Worm (Caenorhabditis elegans) whole organism, L2 larva: ENCODE measurements around the gene sma-6.
A peak's percentile ranks its signal among the peaks of the same experiment; 100 is the strongest.

Experiments
- C34F6.9 ChIP-seq: fragments of 150-350 bp; optimal IDR thresholded peaks from 2 replicates; lab custom pipeline; 2014; ENCODE audit warnings: missing biosample characterization, missing genetic modification characterization
- F13H6.1 ChIP-seq: sonication (generic microtip); optimal IDR thresholded peaks from 2 replicates; lab custom pipeline; 2016; ENCODE audit warnings: missing genetic modification characterization, missing compliant biosample characterization
- R02D3.7 ChIP-seq: fragments of 150-350 bp; optimal IDR thresholded peaks from 2 replicates; lab custom pipeline; 2014; ENCODE audit warnings: missing biosample characterization, missing genetic modification characterization
- Y55F3AM.14 ChIP-seq: fragments of 200-800 bp; sonication (Bioruptor generic); optimal IDR thresholded peaks from 2 replicates; lab custom pipeline; 2018; ENCODE audit warnings: mild to moderate bottlenecking, missing genetic modification characterization, missing compliant biosample characterization
- ZK546.5 ChIP-seq: sonication (generic microtip); optimal IDR thresholded peaks from 2 replicates; lab custom pipeline; 2017; ENCODE audit warnings: missing biosample characterization, missing genetic modification characterization
- alr-1 ChIP-seq: fragments of 150-350 bp; optimal IDR thresholded peaks from 2 replicates; lab custom pipeline; 2014; ENCODE audit warnings: missing biosample characterization, missing genetic modification characterization
- aly-2 ChIP-seq: fragments of 150-350 bp; optimal IDR thresholded peaks from 2 replicates; lab custom pipeline; 2014; ENCODE audit warnings: missing biosample characterization, missing genetic modification characterization
- ama-1 ChIP-seq: fragments of 150-350 bp; optimal IDR thresholded peaks from 2 replicates; lab custom pipeline; 2018; ENCODE audit warnings: inconsistent platforms
- blmp-1 ChIP-seq: sonication (generic microtip); optimal IDR thresholded peaks from 2 replicates; lab custom pipeline; 2017; ENCODE audit warnings: missing genetic modification characterization, mild to moderate bottlenecking, missing compliant biosample characterization, antibody characterized with exemption, moderate library complexity; ENCODE audit not compliant: insufficient read depth
- ceh-82 ChIP-seq: fragments of 150-350 bp; optimal IDR thresholded peaks from 2 replicates; lab custom pipeline; 2014; ENCODE audit warnings: missing biosample characterization, missing genetic modification characterization
- dmd-4 ChIP-seq: sonication (generic microtip); optimal IDR thresholded peaks from 2 replicates; lab custom pipeline; 2017; ENCODE audit warnings: missing biosample characterization, missing genetic modification characterization
- egl-27 ChIP-seq: sonication (generic microtip); optimal IDR thresholded peaks from 3 replicates; lab custom pipeline; 2017; ENCODE audit warnings: missing biosample characterization, missing genetic modification reagents, missing genetic modification characterization
- elt-1 ChIP-seq: fragments of 150-350 bp; optimal IDR thresholded peaks from 2 replicates; lab custom pipeline; 2014; ENCODE audit warnings: missing biosample characterization, missing genetic modification characterization
- elt-3 ChIP-seq: sonication (generic microtip); optimal IDR thresholded peaks from 2 replicates; lab custom pipeline; 2017; ENCODE audit warnings: missing biosample characterization, missing genetic modification characterization
- fos-1 ChIP-seq: fragments of 150-350 bp; optimal IDR thresholded peaks from 2 replicates; lab custom pipeline; 2014; ENCODE audit warnings: missing biosample characterization, missing genetic modification characterization
- gmeb-1 ChIP-seq: fragments of 150-350 bp; optimal IDR thresholded peaks from 2 replicates; lab custom pipeline; 2014; ENCODE audit warnings: missing biosample characterization, missing genetic modification characterization
- lin-11 ChIP-seq: fragments of 150-350 bp; sonication (generic microtip); optimal IDR thresholded peaks from 2 replicates; lab custom pipeline; 2014; ENCODE audit warnings: missing biosample characterization, missing genetic modification characterization, inconsistent platforms, mixed read lengths
- lin-13 ChIP-seq: fragments of 150-350 bp; optimal IDR thresholded peaks from 2 replicates; lab custom pipeline; 2014; ENCODE audit warnings: missing biosample characterization, missing genetic modification reagents, missing genetic modification characterization
- lin-39 ChIP-seq: fragments of 150-350 bp; optimal IDR thresholded peaks from 2 replicates; lab custom pipeline; 2014; ENCODE audit warnings: missing biosample characterization, missing genetic modification reagents, missing genetic modification characterization
- lsy-2 ChIP-seq, 2 experiments: fragments of 150-350 bp in 1 of 2; sonication (generic microtip) in 1 of 2; optimal IDR thresholded peaks; 2 replicates each; lab custom pipeline; 2014 to 2017; ENCODE audit warnings: missing biosample characterization in 2 of 2, missing genetic modification characterization in 2 of 2
- mab-5 ChIP-seq: fragments of 150-350 bp; optimal IDR thresholded peaks from 2 replicates; lab custom pipeline; 2014; ENCODE audit warnings: missing biosample characterization, missing genetic modification characterization
- mbf-1 ChIP-seq: sonication (generic microtip); optimal IDR thresholded peaks from 2 replicates; lab custom pipeline; 2017; ENCODE audit warnings: missing biosample characterization, missing genetic modification characterization
- mdl-1 ChIP-seq, 2 experiments: fragments of 150-350 bp in 1 of 2; sonication (generic microtip) in 1 of 2; optimal IDR thresholded peaks; 2 replicates each; lab custom pipeline; 2017; ENCODE audit warnings: missing biosample characterization in 2 of 2, missing genetic modification characterization in 2 of 2
- nhr-10 ChIP-seq: sonication (generic microtip); optimal IDR thresholded peaks from 2 replicates; lab custom pipeline; 2017; ENCODE audit warnings: missing biosample characterization, missing genetic modification characterization
- nhr-11 ChIP-seq: fragments of 150-350 bp; optimal IDR thresholded peaks from 2 replicates; lab custom pipeline; 2014; ENCODE audit warnings: missing biosample characterization, missing genetic modification characterization
- nhr-12 ChIP-seq: fragments of 150-350 bp; optimal IDR thresholded peaks from 2 replicates; lab custom pipeline; 2014; ENCODE audit warnings: missing biosample characterization, missing genetic modification characterization
- nhr-129 ChIP-seq: fragments of 150-350 bp; optimal IDR thresholded peaks from 2 replicates; lab custom pipeline; 2014; ENCODE audit warnings: missing biosample characterization, missing genetic modification characterization
- nhr-21 ChIP-seq: fragments of 150-350 bp; optimal IDR thresholded peaks from 2 replicates; lab custom pipeline; 2014; ENCODE audit warnings: missing biosample characterization, missing genetic modification characterization
- nhr-23 ChIP-seq: fragments of 150-350 bp; optimal IDR thresholded peaks from 2 replicates; lab custom pipeline; 2014; ENCODE audit warnings: missing biosample characterization, missing genetic modification reagents, missing genetic modification characterization
- nhr-237 ChIP-seq: fragments of 150-350 bp; optimal IDR thresholded peaks from 2 replicates; lab custom pipeline; 2014; ENCODE audit warnings: missing biosample characterization, missing genetic modification characterization
- nhr-25 ChIP-seq: fragments of 150-350 bp; sonication (generic microtip); optimal IDR thresholded peaks from 3 replicates; lab custom pipeline; 2014; ENCODE audit warnings: missing biosample characterization, missing genetic modification characterization
- nhr-6 ChIP-seq: fragments of 150-350 bp; optimal IDR thresholded peaks from 2 replicates; lab custom pipeline; 2014; ENCODE audit warnings: missing biosample characterization, missing genetic modification characterization
- nhr-77 ChIP-seq: fragments of 150-350 bp; optimal IDR thresholded peaks from 2 replicates; lab custom pipeline; 2014; ENCODE audit warnings: missing biosample characterization, missing genetic modification characterization
- peb-1 ChIP-seq: fragments of 150-350 bp; optimal IDR thresholded peaks from 2 replicates; lab custom pipeline; 2014; ENCODE audit warnings: missing biosample characterization, missing genetic modification characterization
- sem-4 ChIP-seq: fragments of 150-350 bp; optimal IDR thresholded peaks from 2 replicates; lab custom pipeline; 2014; ENCODE audit warnings: missing biosample characterization, missing genetic modification reagents, missing genetic modification characterization
- skn-1 ChIP-seq: sonication (generic microtip); optimal IDR thresholded peaks from 2 replicates; lab custom pipeline; 2017; ENCODE audit warnings: missing biosample characterization, missing genetic modification characterization
- sma-3 ChIP-seq: sonication (generic microtip); optimal IDR thresholded peaks from 2 replicates; lab custom pipeline; 2016; ENCODE audit warnings: missing genetic modification reagents, missing genetic modification characterization, missing compliant biosample characterization
- snpc-4 ChIP-seq: fragments of 150-350 bp; optimal IDR thresholded peaks from 2 replicates; lab custom pipeline; 2014; ENCODE audit warnings: missing biosample characterization, missing genetic modification characterization
- unc-39 ChIP-seq: fragments of 150-350 bp; optimal IDR thresholded peaks from 2 replicates; lab custom pipeline; 2014; ENCODE audit warnings: missing biosample characterization, missing genetic modification characterization
- unc-55 ChIP-seq: fragments of 150-350 bp; sonication (generic microtip); optimal IDR thresholded peaks from 3 replicates; lab custom pipeline; 2014; ENCODE audit warnings: missing biosample characterization, missing genetic modification reagents, missing genetic modification characterization
- unc-62 ChIP-seq: fragments of 150-350 bp; optimal IDR thresholded peaks from 2 replicates; lab custom pipeline; 2014; ENCODE audit warnings: missing biosample characterization, missing genetic modification reagents, missing genetic modification characterization
- zag-1 ChIP-seq: fragments of 150-350 bp; optimal IDR thresholded peaks from 2 replicates; lab custom pipeline; 2014; ENCODE audit warnings: missing biosample characterization, missing genetic modification characterization
- ztf-11 ChIP-seq: sonication (generic microtip); optimal IDR thresholded peaks from 2 replicates; lab custom pipeline; 2017; ENCODE audit warnings: missing biosample characterization, missing genetic modification characterization
- ztf-4 ChIP-seq: fragments of 150-350 bp; optimal IDR thresholded peaks from 2 replicates; lab custom pipeline; 2014; ENCODE audit warnings: missing biosample characterization, missing genetic modification characterization

Gene sma-6

ce11 chrII:6360822-6361221 is 36.5 kb downstream of the sma-6 start, which contains the start of gene K10B2.4 (continued):
- TF ChIP-seq ztf-11: no peak
- no peak for TF ChIP-seq mdl-1 (tag; optimal IDR thresholded peaks at IDR 0.05; lab: Kevin White, UChicago)
- TF ChIP-seq unc-62 (GFP tag; lab: Kevin White, UChicago): no peak
- TF ChIP-seq nhr-25 (tag; lab: Kevin White, UChicago): peak; percentile 78
- peak; percentile 33 for TF ChIP-seq sem-4
- no peak for TF ChIP-seq dmd-4
- no peak for TF ChIP-seq ZK546.5 (tag; lab: Kevin White, UChicago)
- TF ChIP-seq lin-13 (GFP tag; lab: Kevin White, UChicago): peak; percentile 65
- no peak for TF ChIP-seq lin-11 (tag; lab: Kevin White, UChicago)
- no peak for TF ChIP-seq nhr-77 (tag; lab: Kevin White, UChicago)
- no peak for TF ChIP-seq skn-1 (tag; lab: Kevin White, UChicago)
- no peak for TF ChIP-seq elt-3
- TF ChIP-seq lsy-2 (tag; optimal IDR thresholded peaks at IDR 0.05; lab: Kevin White, UChicago): peak; percentile 23 to 87
- peak; percentile 40 for TF ChIP-seq nhr-21 (tag; lab: Kevin White, UChicago)
- peak; percentile 70 for TF ChIP-seq sma-3
- no peak for TF ChIP-seq ama-1 (lab: Kevin White, UChicago)

DNA sequence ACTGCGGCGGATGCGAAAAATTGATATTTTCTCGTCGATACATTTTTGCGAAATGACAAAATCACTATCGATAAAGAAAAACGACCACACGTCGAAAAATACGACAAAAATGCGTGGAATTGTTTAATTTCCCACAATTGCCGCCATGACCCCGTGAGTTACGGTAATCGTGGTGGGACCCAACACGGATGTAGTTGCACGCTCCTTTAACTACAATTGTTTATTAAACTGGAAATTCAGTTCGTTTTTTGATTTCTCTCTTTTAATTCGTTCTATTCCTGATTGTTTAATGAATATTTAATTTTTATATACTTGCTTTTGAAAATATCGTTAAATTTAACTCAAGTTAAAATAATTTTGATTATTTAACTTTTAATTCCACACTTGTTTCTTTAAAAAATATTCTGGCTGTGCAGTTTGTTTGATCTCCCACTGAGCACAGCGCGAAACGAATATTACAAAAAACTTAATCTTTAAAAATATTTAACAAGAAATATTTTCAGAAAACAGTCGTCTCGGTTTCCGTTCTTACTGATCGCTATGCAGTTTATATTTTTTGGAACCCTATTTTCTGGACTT is 41.0 kb downstream of the sma-6 start, which contains the start of the genes ani-2 and clec-88:
ani-2 (minus strand) TSS at position 131 of the 579 bp plus-strand sequence.
clec-88 (plus strand) TSS at position 486 of the 579 bp plus-strand sequence.
- TF ChIP-seq nhr-12 (tag; lab: Kevin White, UChicago) (no peak), nhr-10 (tag; lab: Kevin White, UChicago) (no peak), C34F6.9 (tag; lab: Kevin White, UChicago) (no peak), nhr-129 (tag; lab: Kevin White, UChicago) (no peak), elt-3 (no peak), skn-1 (tag; lab: Kevin White, UChicago) (no peak), mbf-1 (tag; lab: Kevin White, UChicago) (no peak), ZK546.5 (tag; lab: Kevin White, UChicago) (no peak), lin-13 (GFP tag; lab: Kevin White, UChicago) (no peak)
- TF ChIP-seq, all 48 proteins: peak for 0

- TF ChIP-seq peb-1 (tag; lab: Kevin White, UChicago) (no peak), nhr-23 (tag; lab: Kevin White, UChicago) (no peak), sma-3 (no peak), mdl-1 (tag; optimal IDR thresholded peaks at IDR 0.05; lab: Kevin White, UChicago) (no peak), blmp-1 (tag; lab: Kevin White, UChicago) (no peak), nhr-6 (tag; lab: Kevin White, UChicago) (no peak), fos-1 (tag; lab: Kevin White, UChicago) (no peak), unc-62 (GFP tag; lab: Kevin White, UChicago) (no peak), gmeb-1 (tag; lab: Kevin White, UChicago) (no peak), sem-4 (no peak), nhr-12 (tag; lab: Kevin White, UChicago) (no peak), ceh-82 (no peak), R02D3.7 (no peak), alr-1 (tag; lab: Kevin White, UChicago) (no peak), lin-39 (no peak), ztf-11 (no peak), aly-2 (no peak), nhr-237 (tag; lab: Kevin White, UChicago) (no peak)
- TF ChIP-seq, all 48 proteins: peak for 0
Measured at ce11 chrII:6366696-6367095, 42.4 kb downstream of the sma-6 start, which contains the start of gene ctsa-4.1. TSS of gene ctsa-4.1 (plus strand) at chrII:6366996.

- no peak for TF ChIP-seq ama-1 (lab: Kevin White, UChicago)
- TF ChIP-seq nhr-237 (tag; lab: Kevin White, UChicago): peak; percentile 40
- peak; percentile 81 for TF ChIP-seq nhr-21 (tag; lab: Kevin White, UChicago)
- TF ChIP-seq egl-27 (tag; lab: Kevin White, UChicago): peak; percentile 56
- no peak for TF ChIP-seq dmd-4
- peak; percentile 66 for TF ChIP-seq snpc-4 (tag; lab: Kevin White, UChicago)
- peak; percentile 53 for TF ChIP-seq fos-1 (tag; lab: Kevin White, UChicago)
- peak; percentile 79 for TF ChIP-seq nhr-25 (tag; lab: Kevin White, UChicago)
- TF ChIP-seq unc-39 (tag; lab: Kevin White, UChicago): no peak
- TF ChIP-seq unc-55 (GFP tag; lab: Kevin White, UChicago): peak; percentile 91
- TF ChIP-seq F13H6.1 (tag; lab: Kevin White, UChicago): peak; percentile 88
- no peak for TF ChIP-seq ztf-11
- no peak for TF ChIP-seq ceh-82
- no peak for TF ChIP-seq skn-1 (tag; lab: Kevin White, UChicago)
- peak; percentile 71 for TF ChIP-seq mab-5
- peak; percentile 56 for TF ChIP-seq zag-1 (tag; lab: Kevin White, UChicago)
- peak; percentile 83 for TF ChIP-seq lin-11 (tag; lab: Kevin White, UChicago)
- no peak for TF ChIP-seq nhr-11
- no peak for TF ChIP-seq Y55F3AM.14 (GFP tag; lab: Kevin White, UChicago)
- TF ChIP-seq sma-3: peak; percentile 80
- peak; percentile 60 for TF ChIP-seq ztf-4 (tag; lab: Kevin White, UChicago)
- peak; percentile 93 for TF ChIP-seq C34F6.9 (tag; lab: Kevin White, UChicago)
- TF ChIP-seq lsy-2 (tag; optimal IDR thresholded peaks at IDR 0.05; lab: Kevin White, UChicago): peak; percentile 66 to 88
- TF ChIP-seq elt-1 (tag; lab: Kevin White, UChicago): no peak
- TF ChIP-seq lin-13 (GFP tag; lab: Kevin White, UChicago): peak; percentile 77
- no peak for TF ChIP-seq ZK546.5 (tag; lab: Kevin White, UChicago)
Measured at ce11 chrII:6370110-6370509, 45.8 kb downstream of the sma-6 start.
